Fruit fly (Drosophila melanogaster) whole organism, embryonic: ENCODE data around the gene Vps13D.

Experiments used
- Atf6 ChIP-seq: fragments of 200-800 bp; sonication (Bioruptor generic); IDR thresholded peaks from 2 replicates; pipeline ENCODE4 v1.3.6; 2022; ENCODE audit warnings: missing biosample characterization, missing genetic modification characterization
- Awh ChIP-seq: fragments of 200-800 bp; sonication (Bioruptor generic); IDR thresholded peaks from 2 replicates; pipeline ENCODE4, ENCODE4 v1.3.6; 2022; ENCODE audit warnings: missing biosample characterization, missing genetic modification characterization
- CG1024 ChIP-seq: fragments of 200-800 bp; sonication (Bioruptor generic); IDR thresholded peaks from 2 replicates; pipeline ENCODE4 v1.3.6; 2022; ENCODE audit warnings: missing biosample characterization, missing genetic modification characterization
- CG10366 ChIP-seq: fragments of 200-800 bp; sonication (Bioruptor generic); IDR thresholded peaks from 2 replicates; pipeline ENCODE4 v1.3.6; 2022; ENCODE audit warnings: missing biosample characterization, missing genetic modification characterization
- CG10654 ChIP-seq: fragments of 200-800 bp; sonication (Bioruptor generic); optimal IDR thresholded peaks from 2 replicates; lab custom pipeline; 2016; ENCODE audit warnings: missing biosample characterization, missing genetic modification characterization
- CG12236 ChIP-seq: fragments of 200-800 bp; sonication (Bioruptor generic); optimal IDR thresholded peaks from 2 replicates; lab custom pipeline; 2016; ENCODE audit warnings: missing biosample characterization, missing genetic modification characterization
- CG13894 ChIP-seq: fragments of 200-800 bp; sonication (Bioruptor generic); optimal IDR thresholded peaks from 3 replicates; lab custom pipeline; 2018; ENCODE audit warnings: missing biosample characterization, mild to moderate bottlenecking, missing genetic modification characterization, moderate library complexity
- CG16813 ChIP-seq: fragments of 200-800 bp; sonication (Bioruptor generic); IDR thresholded peaks from 3 replicates; pipeline ENCODE4 v1.3.6; 2022; ENCODE audit warnings: missing biosample characterization, missing genetic modification characterization; ENCODE audit not compliant: partially characterized antibody
- CG17328 ChIP-seq: fragments of 200-800 bp; sonication (Bioruptor generic); IDR thresholded peaks from 2 replicates; pipeline ENCODE4 v1.3.6; 2022; ENCODE audit warnings: missing biosample characterization, missing genetic modification characterization
- CG17359 ChIP-seq: fragments of 200-800 bp; sonication (Bioruptor generic); optimal IDR thresholded peaks from 3 replicates; lab custom pipeline; 2018; ENCODE audit warnings: missing biosample characterization, mild to moderate bottlenecking, missing genetic modification characterization, moderate library complexity
- CG18011 ChIP-seq: fragments of 200-800 bp; sonication (Bioruptor generic); optimal IDR thresholded peaks from 2 replicates; lab custom pipeline; 2017; ENCODE audit warnings: missing biosample characterization, missing genetic modification characterization, mild to moderate bottlenecking, moderate library complexity, missing genotype
- CG18599 ChIP-seq: fragments of 200-800 bp; sonication (Bioruptor generic); optimal IDR thresholded peaks from 3 replicates; lab custom pipeline; 2017; ENCODE audit warnings: missing biosample characterization, missing genetic modification characterization, mild to moderate bottlenecking, moderate library complexity, missing genetic modification reagents
- CG3065 ChIP-seq: fragments of 200-800 bp; sonication (Bioruptor generic); optimal IDR thresholded peaks from 2 replicates; lab custom pipeline; 2016; ENCODE audit warnings: missing biosample characterization, missing genetic modification characterization
- CG32532 ChIP-seq: fragments of 200-800 bp; sonication (Bioruptor generic); IDR thresholded peaks from 2 replicates; pipeline ENCODE4 v1.3.6; 2022; ENCODE audit warnings: missing biosample characterization, missing genetic modification characterization
- CG7963 ChIP-seq: fragments of 200-800 bp; sonication (Bioruptor generic); IDR thresholded peaks from 3 replicates; pipeline ENCODE4 v1.3.6; 2022; ENCODE audit warnings: missing biosample characterization, missing genetic modification characterization; ENCODE audit not compliant: partially characterized antibody
- CG9876 ChIP-seq: fragments of 200-800 bp; sonication (Bioruptor generic); optimal IDR thresholded peaks from 2 replicates; lab custom pipeline; 2016; ENCODE audit warnings: missing biosample characterization, missing genetic modification characterization
- CG9932 ChIP-seq: fragments of 200-800 bp; sonication (Bioruptor generic); IDR thresholded peaks from 2 replicates; pipeline ENCODE4 v1.3.6; 2022; ENCODE audit warnings: missing biosample characterization, missing genetic modification characterization
- CrebB ChIP-seq: fragments of 200-800 bp; sonication (Bioruptor generic); optimal IDR thresholded peaks from 3 replicates; lab custom pipeline; 2018; ENCODE audit warnings: missing biosample characterization, mild to moderate bottlenecking, missing genetic modification characterization
- Deaf1 ChIP-seq: fragments of 200-800 bp; optimal IDR thresholded peaks from 3 replicates; lab custom pipeline; 2019; ENCODE audit warnings: missing biosample characterization, mild to moderate bottlenecking, missing genetic modification characterization, moderate library complexity
- Dfd ChIP-seq, 2 experiments: fragments of >200 bp; optimal IDR thresholded peaks; 2 replicates each; lab custom pipeline; 2017; ENCODE audit warnings: missing biosample characterization in 2 of 2, missing genetic modification characterization in 2 of 2
- Dp ChIP-seq: fragments of 200-800 bp; sonication (Bioruptor generic); optimal IDR thresholded peaks from 2 replicates; lab custom pipeline; 2018; ENCODE audit warnings: missing biosample characterization, mild to moderate bottlenecking, missing genetic modification characterization, moderate library complexity
- HLH3B ChIP-seq: fragments of 200-800 bp; sonication (Bioruptor generic); IDR thresholded peaks from 2 replicates; pipeline ENCODE4 v1.3.6; 2022; ENCODE audit warnings: missing biosample characterization, missing genetic modification characterization
- Hand ChIP-seq: fragments of 200-800 bp; sonication (Bioruptor generic); optimal IDR thresholded peaks from 2 replicates; lab custom pipeline; 2017; ENCODE audit warnings: mild to moderate bottlenecking, missing biosample characterization, missing genetic modification reagents, missing genetic modification characterization
- Lhr ChIP-seq: fragments of 200-800 bp; sonication (Bioruptor generic); optimal IDR thresholded peaks from 3 replicates; lab custom pipeline; 2017; ENCODE audit warnings: mild to moderate bottlenecking, missing biosample characterization, missing genetic modification reagents, missing genetic modification characterization
- Meics ChIP-seq: fragments of 200-800 bp; sonication (Bioruptor generic); optimal IDR thresholded peaks from 2 replicates; lab custom pipeline; 2017; ENCODE audit warnings: missing biosample characterization, mild to moderate bottlenecking, missing genetic modification characterization
- Nf-YC ChIP-seq: fragments of 200-800 bp; optimal IDR thresholded peaks from 3 replicates; lab custom pipeline; 2019; ENCODE audit warnings: missing biosample characterization, mild to moderate bottlenecking, missing genetic modification characterization, moderate library complexity
- NfI ChIP-seq: fragments of 200-800 bp; sonication (Bioruptor generic); optimal IDR thresholded peaks from 3 replicates; lab custom pipeline; 2018; ENCODE audit warnings: missing biosample characterization, mild to moderate bottlenecking, missing genetic modification characterization, moderate library complexity
- Scr ChIP-seq: fragments of 200-800 bp; sonication (Bioruptor generic); IDR thresholded peaks from 2 replicates; pipeline ENCODE4 v1.3.6; 2022; ENCODE audit warnings: missing biosample characterization, missing genetic modification characterization; ENCODE audit not compliant: partially characterized antibody
- Side ChIP-seq: fragments of 200-800 bp; sonication (Bioruptor generic); optimal IDR thresholded peaks from 2 replicates; lab custom pipeline; 2016; ENCODE audit warnings: missing biosample characterization, missing genetic modification characterization
- Taf1 ChIP-seq: fragments of 200-800 bp; sonication (Bioruptor generic); IDR thresholded peaks from 2 replicates; pipeline ENCODE4 v1.3.6; 2022; ENCODE audit warnings: missing biosample characterization, missing genetic modification characterization
- ash1 ChIP-seq: fragments of 200-800 bp; sonication (Bioruptor generic); optimal IDR thresholded peaks from 2 replicates; lab custom pipeline; 2018; ENCODE audit warnings: missing biosample characterization, mild to moderate bottlenecking, missing genetic modification characterization
- chinmo ChIP-seq: fragments of 200-800 bp; sonication (Bioruptor generic); IDR thresholded peaks from 4 replicates; pipeline ENCODE4 v1.3.6; 2022; ENCODE audit warnings: missing biosample characterization, missing genetic modification characterization; ENCODE audit not compliant: partially characterized antibody
- corto ChIP-seq: fragments of 200-800 bp; sonication (Bioruptor generic); optimal IDR thresholded peaks from 2 replicates; lab custom pipeline; 2016; ENCODE audit warnings: missing biosample characterization, mild to moderate bottlenecking, missing genetic modification characterization, moderate library complexity
- crol ChIP-seq: fragments of 200-800 bp; sonication (Bioruptor generic); IDR thresholded peaks from 2 replicates; pipeline ENCODE4 v1.3.6; 2022; ENCODE audit warnings: missing biosample characterization, missing genetic modification characterization
- crp ChIP-seq, 2 experiments: fragments of 200-800 bp; sonication (Bioruptor generic); optimal IDR thresholded peaks; 2 replicates in 1 of 2; 3 replicates in 1 of 2; lab custom pipeline; 2017; ENCODE audit warnings: missing biosample characterization in 2 of 2, missing genetic modification characterization in 2 of 2, mild to moderate bottlenecking in 1 of 2, moderate library complexity in 1 of 2
- gfzf ChIP-seq: fragments of 200-800 bp; sonication (Bioruptor generic); optimal IDR thresholded peaks from 2 replicates; lab custom pipeline; 2016; ENCODE audit warnings: missing biosample characterization, mild to moderate bottlenecking, missing genetic modification characterization, moderate library complexity
- grau ChIP-seq: fragments of 200-800 bp; optimal IDR thresholded peaks from 3 replicates; lab custom pipeline; 2019; ENCODE audit warnings: missing biosample characterization, mild to moderate bottlenecking, missing genetic modification characterization, moderate library complexity
- jumu ChIP-seq: fragments of 200-800 bp; sonication (Bioruptor generic); optimal IDR thresholded peaks from 3 replicates; lab custom pipeline; 2016; ENCODE audit warnings: missing biosample characterization, missing genetic modification characterization
- lab ChIP-seq: fragments of 200-800 bp; sonication (Bioruptor generic); optimal IDR thresholded peaks from 3 replicates; lab custom pipeline; 2017; ENCODE audit warnings: missing biosample characterization, missing genetic modification characterization, mild to moderate bottlenecking, moderate library complexity, missing genetic modification reagents
- lbe ChIP-seq: fragments of 200-800 bp; sonication (Bioruptor generic); optimal IDR thresholded peaks from 2 replicates; lab custom pipeline; 2016; ENCODE audit warnings: missing biosample characterization, mild to moderate bottlenecking, missing genetic modification characterization
- luna ChIP-seq: fragments of 200-800 bp; sonication (Bioruptor generic); optimal IDR thresholded peaks from 2 replicates; lab custom pipeline; 2016; ENCODE audit warnings: missing biosample characterization, missing genetic modification characterization
- pnt ChIP-seq: fragments of 200-800 bp; sonication (Bioruptor generic); optimal IDR thresholded peaks from 3 replicates; lab custom pipeline; 2016; ENCODE audit warnings: missing biosample characterization, missing genetic modification characterization
- ro ChIP-seq: fragments of 200-800 bp; sonication (Bioruptor generic); IDR thresholded peaks from 2 replicates; pipeline ENCODE4 v1.3.6; 2022; ENCODE audit warnings: missing biosample characterization, missing genetic modification characterization
- tap ChIP-seq: fragments of 200-800 bp; optimal IDR thresholded peaks from 3 replicates; lab custom pipeline; 2019; ENCODE audit warnings: missing biosample characterization, mild to moderate bottlenecking, missing genetic modification characterization, moderate library complexity
- tgo ChIP-seq: fragments of 200-800 bp; sonication (Bioruptor generic); IDR thresholded peaks from 3 replicates; pipeline ENCODE4 v1.3.6; 2022; ENCODE audit warnings: missing biosample characterization, missing genetic modification characterization
- vvl ChIP-seq: fragments of 200-800 bp; sonication (Bioruptor generic); IDR thresholded peaks from 2 replicates; pipeline ENCODE4 v1.3.6; 2022; ENCODE audit warnings: missing biosample characterization, missing genetic modification characterization
- z ChIP-seq: fragments of 200-800 bp; sonication (Bioruptor generic); IDR thresholded peaks from 3 replicates; pipeline ENCODE4 v1.3.6; 2022; ENCODE audit warnings: missing biosample characterization, missing genetic modification characterization

Gene Vps13D

dm6 chr3L:12803159-12804034, 48.5 kb downstream of the Vps13D start (continued):
- TF ChIP-seq z, result no peak
- peak; percentile 37 for TF ChIP-seq luna (GFP tag; lab: Kevin White, UChicago)
- peak; percentile 33 for TF ChIP-seq Nf-YC
- TF ChIP-seq CG16813 (GFP tag; lab: Robert Waterston, UW), result no peak
- no peak for TF ChIP-seq CG12236
- peak; percentile 37 for TF ChIP-seq tap
- no peak for TF ChIP-seq CG17328
- TF ChIP-seq gfzf, result no peak
- peak; percentile 56 for TF ChIP-seq CG13894

- TF ChIP-seq tgo, result no peak
- no peak for TF ChIP-seq Dp (GFP tag; lab: Kevin White, UChicago)
- peak; percentile 44 for TF ChIP-seq Awh (GFP tag; lab: Robert Waterston, UW)
- TF ChIP-seq pnt (GFP tag; lab: Kevin White, UChicago), result no peak
- no peak for TF ChIP-seq CG9932
- no peak for TF ChIP-seq Lhr (GFP tag; lab: Kevin White, UChicago)
- TF ChIP-seq CG18011 (GFP tag; lab: Kevin White, UChicago), result no peak
- TF ChIP-seq Deaf1 (tag; lab: Kevin White, UChicago), result no peak
- no peak for TF ChIP-seq ro (GFP tag; lab: Robert Waterston, UW)
- no peak for TF ChIP-seq Dfd (GFP tag; optimal IDR thresholded peaks at IDR 0.05; lab: Kevin White, UChicago)
- TF ChIP-seq Hand (GFP tag; lab: Kevin White, UChicago), result no peak
- TF ChIP-seq Atf6, result no peak
- peak; percentile 96 for TF ChIP-seq crol (GFP tag; lab: Robert Waterston, UW)
- TF ChIP-seq vvl (GFP tag; lab: Robert Waterston, UW), result peak; percentile 25; the same call in 1 of the 2 replicates
- no peak for TF ChIP-seq lbe (GFP tag; lab: Kevin White, UChicago)
- TF ChIP-seq NfI (GFP tag; lab: Kevin White, UChicago), result no peak
- TF ChIP-seq lab, result no peak
- no peak for TF ChIP-seq CG17359
- peak; percentile 17 for TF ChIP-seq grau (tag; lab: Kevin White, UChicago)
- TF ChIP-seq CG7963, result 0 out of 3 replicates have a peak, but pooled peaks have one; percentile 28
- TF ChIP-seq ash1, result no peak
- peak in 1 of 2 experiments; percentile 61 for TF ChIP-seq crp (GFP tag; optimal IDR thresholded peaks at IDR 0.05; lab: Kevin White, UChicago)
- TF ChIP-seq CG10654 (GFP tag; lab: Kevin White, UChicago), result no peak
- TF ChIP-seq jumu (GFP tag; lab: Kevin White, UChicago), result no peak
- TF ChIP-seq Taf1, result no peak
- TF ChIP-seq Meics (GFP tag; lab: Kevin White, UChicago), result peak; percentile 30
- no peak for TF ChIP-seq CG10366 (GFP tag; lab: Robert Waterston, UW)
- no peak for TF ChIP-seq CG1024 (GFP tag; lab: Robert Waterston, UW)
- no peak for TF ChIP-seq CG18599 (GFP tag; lab: Kevin White, UChicago)
- no peak for TF ChIP-seq Scr (GFP tag; lab: Robert Waterston, UW)
- no peak for TF ChIP-seq Side (GFP tag; lab: Kevin White, UChicago)
- peak; percentile 29 for TF ChIP-seq CrebB (tag; lab: Kevin White, UChicago)
- TF ChIP-seq CG9876 (GFP tag; lab: Kevin White, UChicago), result no peak
- no peak for TF ChIP-seq HLH3B (GFP tag; lab: Robert Waterston, UW)
- no peak for TF ChIP-seq corto
- no peak for TF ChIP-seq CG3065
- peak; percentile 15; the same call in 1 of the 2 replicates for TF ChIP-seq CG32532 (GFP tag; lab: Robert Waterston, UW)
- 0 out of 4 replicates have a peak, but pooled peaks have one; percentile 78 for TF ChIP-seq chinmo
Measured at dm6 chr3L:12804035-12804729, 49.3 kb downstream of the Vps13D start.
